Fruit fly (Drosophila melanogaster): ENCODE data around the gene CG15728.

DNA sequence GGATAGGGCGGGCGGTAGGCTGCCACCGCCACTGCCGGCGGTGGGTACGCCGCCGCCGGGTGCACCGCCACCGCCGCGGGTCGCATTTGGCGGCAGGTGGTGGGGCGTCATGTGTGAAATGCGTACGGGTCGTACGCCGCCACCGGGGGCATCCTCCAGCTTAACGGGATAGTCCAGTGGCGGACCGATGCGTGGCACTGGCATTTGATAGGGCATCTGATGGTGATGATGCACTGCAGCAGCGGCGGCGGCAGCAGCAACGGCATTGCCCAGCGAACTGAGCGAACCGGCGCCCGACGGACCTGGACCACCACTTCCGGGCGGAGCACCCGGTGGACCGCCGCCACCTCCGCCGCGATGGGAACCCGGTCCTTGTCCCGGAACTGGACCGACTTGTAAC, 42.2 kb upstream of the CG15728 start:
- no peak for TF ChIP-seq CG14711 (tag; optimal IDR thresholded peaks at IDR 0.05)
- TF ChIP-seq toe (GFP tag; optimal IDR thresholded peaks at IDR 0.05) = no peak
- no peak for TF ChIP-seq Clk (GFP tag; optimal IDR thresholded peaks at IDR 0.05)
- no peak for TF ChIP-seq cnc (optimal IDR thresholded peaks at IDR 0.05)
- TF ChIP-seq CG5204 (GFP tag; optimal IDR thresholded peaks at IDR 0.05) = no peak
- TF ChIP-seq bab1 (GFP tag; optimal IDR thresholded peaks at IDR 0.05) = no peak
- no peak for TF ChIP-seq kay (GFP tag; ENCODE audit: borderline replicate concordance)
- no peak for TF ChIP-seq CG7101 (tag; optimal IDR thresholded peaks at IDR 0.05)
- no peak for TF ChIP-seq CG11617 (GFP tag; optimal IDR thresholded peaks at IDR 0.05)
- TF ChIP-seq CG7045 (GFP tag; optimal IDR thresholded peaks at IDR 0.05) = no peak
- no peak for TF ChIP-seq CG33017 (tag; optimal IDR thresholded peaks at IDR 0.05)

Data from whole organism, adult.